Worm (Caenorhabditis elegans) whole organism, L1 larva: Measurements from ENCODE around the gene F54A3.6.
"Not testable (repeated sequence)": the region's sequence is repeated elsewhere in the genome, so short reads cannot be mapped to it uniquely, and the experiment has no call there.

Experiments used
- ama-1 ChIP-seq: fragments of 150-350 bp; optimal IDR thresholded peaks from 2 replicates; lab custom pipeline; 2014
- dpl-1 ChIP-seq, 3 experiments: fragments of 150-350 bp in 2 of 3; sonication (generic microtip) in 1 of 3; optimal IDR thresholded peaks; 2 replicates each; lab custom pipeline; 2014 to 2017; ENCODE audit warnings: missing biosample characterization in 3 of 3, missing genetic modification characterization in 3 of 3, missing genetic modification reagents in 3 of 3
- elt-2 ChIP-seq: sonication (generic microtip); optimal IDR thresholded peaks from 2 replicates; lab custom pipeline; 2016; ENCODE audit warnings: missing genetic modification characterization, mild to moderate bottlenecking, inconsistent platforms, missing compliant biosample characterization, missing genetic modification reagents
- fkh-8 ChIP-seq: sonication (generic microtip); optimal IDR thresholded peaks from 2 replicates; lab custom pipeline; 2016; ENCODE audit warnings: mild to moderate bottlenecking, missing genetic modification characterization, missing compliant biosample characterization
- nhr-28 ChIP-seq: fragments of 150-350 bp; optimal IDR thresholded peaks from 2 replicates; lab custom pipeline; 2014; ENCODE audit warnings: missing biosample characterization, missing genetic modification characterization
- nhr-47 ChIP-seq: sonication (generic microtip); optimal IDR thresholded peaks from 2 replicates; lab custom pipeline; 2016; ENCODE audit warnings: mild to moderate bottlenecking, missing genetic modification characterization, moderate library complexity, missing compliant biosample characterization
- snpc-4 ChIP-seq: fragments of 150-350 bp; optimal IDR thresholded peaks from 2 replicates; lab custom pipeline; 2014; ENCODE audit warnings: missing biosample characterization, missing genetic modification characterization
- tlp-1 ChIP-seq: fragments of 150-350 bp; optimal IDR thresholded peaks from 2 replicates; lab custom pipeline; 2014; ENCODE audit warnings: missing biosample characterization, missing genetic modification characterization
- unc-130 ChIP-seq: fragments of 150-350 bp; optimal IDR thresholded peaks from 2 replicates; lab custom pipeline; 2017; ENCODE audit warnings: missing biosample characterization, missing genetic modification characterization, inconsistent platforms
- unc-30 ChIP-seq: sonication (generic microtip); optimal IDR thresholded peaks from 2 replicates; lab custom pipeline; 2017; ENCODE audit warnings: missing biosample characterization, missing genetic modification characterization

ce11 chrII:2232429-2232828 is at the start of gene F54A3.6:
- not testable (repeated sequence) for TF ChIP-seq nhr-28 (tag; lab: Kevin White, UChicago); unc-30 (tag; lab: Kevin White, UChicago); tlp-1 (tag; lab: Kevin White, UChicago); dpl-1 (GFP tag; optimal IDR thresholded peaks at IDR 0.05; lab: Kevin White, UChicago); ama-1; fkh-8; snpc-4; nhr-47 (tag; lab: Kevin White, UChicago); unc-130; elt-2 (tag; lab: Kevin White, UChicago)
